Worm (Caenorhabditis elegans) whole organism, young adult: ENCODE measurements around the gene msp-63.

ENCODE experiments used
- B0336.3 ChIP-seq: fragments of 200-800 bp; sonication (Bioruptor generic); IDR thresholded peaks from 2 replicates; pipeline ENCODE4 v1.3.6; 2022; ENCODE audit warnings: missing genetic modification characterization, missing compliant biosample characterization
- F23B12.7 ChIP-seq: sonication (generic microtip); optimal IDR thresholded peaks from 2 replicates; lab custom pipeline; 2017; ENCODE audit warnings: missing genetic modification characterization, mild to moderate bottlenecking, missing compliant biosample characterization, antibody characterized with exemption, moderate library complexity; ENCODE audit not compliant: insufficient read depth
- F39B2.1 ChIP-seq: fragments of 200-800 bp; sonication (Bioruptor generic); IDR thresholded peaks from 2 replicates; pipeline ENCODE4 v1.3.6; 2022; ENCODE audit warnings: missing genetic modification reagents, missing genetic modification characterization, missing compliant biosample characterization
- F52B5.7 ChIP-seq: sonication (generic microtip); optimal IDR thresholded peaks from 2 replicates; lab custom pipeline; 2016; ENCODE audit warnings: mild to moderate bottlenecking, missing genetic modification characterization, missing compliant biosample characterization
- F55B11.4 ChIP-seq: sonication (generic microtip); optimal IDR thresholded peaks from 2 replicates; lab custom pipeline; 2016; ENCODE audit warnings: missing compliant biosample characterization, missing genetic modification characterization, borderline replicate concordance; ENCODE audit not compliant: insufficient read depth
- F57C9.4 ChIP-seq: sonication (generic microtip); optimal IDR thresholded peaks from 2 replicates; lab custom pipeline; 2017; ENCODE audit warnings: mild to moderate bottlenecking, missing genetic modification characterization, missing compliant biosample characterization
- Y53G8AR.9 ChIP-seq: fragments of 200-800 bp; sonication (Bioruptor generic); conservative IDR thresholded peaks from 2 replicates; pipeline ENCODE4 v1.3.6; 2022; ENCODE audit warnings: missing genetic modification reagents, missing genetic modification characterization, missing compliant biosample characterization
- ZK185.1 ChIP-seq: sonication (generic microtip); optimal IDR thresholded peaks from 2 replicates; lab custom pipeline; 2016; ENCODE audit warnings: mild to moderate bottlenecking, missing genetic modification characterization, missing compliant biosample characterization; ENCODE audit not compliant: poor library complexity, severe bottlenecking
- aptf-2 ChIP-seq: fragments of 200-800 bp; sonication (Bioruptor generic); conservative IDR thresholded peaks from 2 replicates; pipeline ENCODE4 v1.3.6; 2022; ENCODE audit warnings: missing genetic modification reagents, missing genetic modification characterization, missing compliant biosample characterization
- athp-1 ChIP-seq: sonication (generic microtip); optimal IDR thresholded peaks from 2 replicates; lab custom pipeline; 2017; ENCODE audit warnings: mild to moderate bottlenecking, missing genetic modification characterization, missing compliant biosample characterization
- cebp-1 ChIP-seq, 2 experiments: fragments of 200-800 bp in 1 of 2; sonication (Bioruptor generic) in 1 of 2; sonication (generic microtip) in 1 of 2; IDR thresholded peaks in 1 of 2; optimal IDR thresholded peaks in 1 of 2; 2 replicates each; pipeline versions ENCODE4 v1.3.6 to Lab custom; 2017 to 2022; ENCODE audit warnings: missing compliant biosample characterization in 2 of 2, missing genetic modification characterization in 2 of 2, mild to moderate bottlenecking in 1 of 2, missing genetic modification reagents in 1 of 2, moderate library complexity in 1 of 2
- ceh-27 ChIP-seq: fragments of 200-800 bp; sonication (Bioruptor generic); optimal IDR thresholded peaks from 2 replicates; lab custom pipeline; 2018; ENCODE audit warnings: mild to moderate bottlenecking, missing genetic modification characterization, moderate library complexity, missing compliant biosample characterization
- ceh-40 ChIP-seq: fragments of 200-800 bp; sonication (Bioruptor generic); IDR thresholded peaks from 2 replicates; pipeline ENCODE4 v1.3.6; 2022; ENCODE audit warnings: missing genetic modification characterization, missing compliant biosample characterization
- ceh-79 ChIP-seq: sonication (generic microtip); optimal IDR thresholded peaks from 2 replicates; lab custom pipeline; 2017; ENCODE audit warnings: mild to moderate bottlenecking, missing genetic modification characterization, missing compliant biosample characterization
- dox-1 ChIP-seq: fragments of 200-800 bp; sonication (Bioruptor generic); IDR thresholded peaks from 2 replicates; pipeline ENCODE4 v1.3.6; 2022; ENCODE audit warnings: missing genetic modification reagents, missing genetic modification characterization, missing compliant biosample characterization
- dpff-1 ChIP-seq: sonication (generic microtip); optimal IDR thresholded peaks from 2 replicates; lab custom pipeline; 2017; ENCODE audit warnings: mild to moderate bottlenecking, missing genetic modification characterization, missing compliant biosample characterization
- fkh-3 ChIP-seq: sonication (generic microtip); optimal IDR thresholded peaks from 2 replicates; lab custom pipeline; 2016; ENCODE audit warnings: mild to moderate bottlenecking, missing genetic modification characterization, missing compliant biosample characterization
- hmg-20 ChIP-seq: fragments of 200-800 bp; sonication (Bioruptor generic); IDR thresholded peaks from 2 replicates; pipeline ENCODE4 v1.3.6; 2022; ENCODE audit warnings: missing genetic modification reagents, missing genetic modification characterization, missing compliant biosample characterization
- hrde-1 ChIP-seq: sonication (generic microtip); optimal IDR thresholded peaks from 2 replicates; lab custom pipeline; 2016; ENCODE audit warnings: missing genetic modification characterization, mild to moderate bottlenecking, missing compliant biosample characterization, moderate library complexity, missing genotype, missing genetic modification reagents, borderline replicate concordance
- lag-1 ChIP-seq: fragments of 200-800 bp; sonication (Bioruptor generic); IDR thresholded peaks from 2 replicates; pipeline ENCODE4 v1.3.6; 2022; ENCODE audit warnings: missing genetic modification reagents, missing genetic modification characterization, missing compliant biosample characterization
- lin-26 ChIP-seq: fragments of 200-800 bp; sonication (Bioruptor generic); IDR thresholded peaks from 2 replicates; pipeline ENCODE4 v1.3.6; 2022; ENCODE audit warnings: missing genetic modification reagents, missing genetic modification characterization, missing compliant biosample characterization
- madf-10 ChIP-seq: sonication (generic microtip); optimal IDR thresholded peaks from 2 replicates; lab custom pipeline; 2016; ENCODE audit warnings: mild to moderate bottlenecking, missing genetic modification characterization, missing compliant biosample characterization
- madf-3 ChIP-seq: fragments of 200-800 bp; sonication (Bioruptor generic); IDR thresholded peaks from 2 replicates; pipeline ENCODE4 v1.3.6; 2022; ENCODE audit warnings: missing genetic modification reagents, missing genetic modification characterization, missing compliant biosample characterization
- mcd-1 ChIP-seq: fragments of 200-800 bp; sonication (Bioruptor generic); IDR thresholded peaks from 2 replicates; pipeline ENCODE4 v1.3.6; 2022; ENCODE audit warnings: missing genetic modification reagents, missing genetic modification characterization, missing compliant biosample characterization
- mes-4 ChIP-seq: sonication (generic microtip); optimal IDR thresholded peaks from 2 replicates; lab custom pipeline; 2016; ENCODE audit warnings: missing genotype, missing genetic modification characterization, missing compliant biosample characterization
- nfya-1 ChIP-seq: sonication (generic microtip); optimal IDR thresholded peaks from 2 replicates; lab custom pipeline; 2017; ENCODE audit warnings: antibody characterized with exemption, missing compliant biosample characterization, missing genetic modification characterization, borderline replicate concordance; ENCODE audit not compliant: insufficient read depth
- nfya-2 ChIP-seq: fragments of 200-800 bp; sonication (Bioruptor generic); IDR thresholded peaks from 2 replicates; pipeline ENCODE4 v1.3.6; 2022; ENCODE audit warnings: missing genetic modification reagents, missing genetic modification characterization, missing compliant biosample characterization
- nfyb-1 ChIP-seq: fragments of 200-800 bp; sonication (Bioruptor generic); IDR thresholded peaks from 2 replicates; pipeline ENCODE4 v1.3.6; 2022; ENCODE audit warnings: missing genetic modification reagents, missing genetic modification characterization, missing compliant biosample characterization
- nhr-80 ChIP-seq: sonication (generic microtip); optimal IDR thresholded peaks from 2 replicates; lab custom pipeline; 2016; ENCODE audit warnings: missing genetic modification characterization, missing compliant biosample characterization
- repo-1 ChIP-seq: sonication (generic microtip); optimal IDR thresholded peaks from 2 replicates; lab custom pipeline; 2017; ENCODE audit warnings: mild to moderate bottlenecking, missing genetic modification characterization, missing compliant biosample characterization
- sea-2 ChIP-seq: fragments of 200-800 bp; sonication (Bioruptor generic); IDR thresholded peaks from 2 replicates; pipeline ENCODE4 v1.3.6; 2022; ENCODE audit warnings: missing genetic modification characterization, missing compliant biosample characterization
- snpc-1.1 ChIP-seq: sonication (generic microtip); optimal IDR thresholded peaks from 2 replicates; lab custom pipeline; 2017; ENCODE audit warnings: missing genetic modification characterization, mild to moderate bottlenecking, missing compliant biosample characterization, antibody characterized with exemption, moderate library complexity, missing genotype, missing genetic modification reagents; ENCODE audit not compliant: insufficient read depth
- snpc-4 ChIP-seq, 5 experiments: fragments of 150-350 bp in 1 of 5; sonication (generic microtip) in 4 of 5; optimal IDR thresholded peaks; 2 replicates each; lab custom pipeline; 2014 to 2018; ENCODE audit warnings: missing genetic modification characterization in 5 of 5, missing biosample characterization in 3 of 5, antibody characterized with exemption in 2 of 5, mild to moderate bottlenecking in 2 of 5, missing compliant biosample characterization in 2 of 5, missing genotype in 2 of 5, moderate library complexity in 2 of 5, missing genetic modification reagents in 1 of 5
- somi-1 ChIP-seq: fragments of 200-800 bp; sonication (Bioruptor generic); optimal IDR thresholded peaks from 2 replicates; lab custom pipeline; 2018; ENCODE audit warnings: mild to moderate bottlenecking, missing genetic modification characterization, missing compliant biosample characterization
- xnd-1 ChIP-seq: sonication (generic microtip); optimal IDR thresholded peaks from 2 replicates; lab custom pipeline; 2016; ENCODE audit warnings: missing genotype, missing genetic modification reagents, missing genetic modification characterization, missing compliant biosample characterization
- zfh-2 ChIP-seq: fragments of 200-800 bp; sonication (Bioruptor generic); conservative IDR thresholded peaks from 2 replicates; pipeline ENCODE4 v1.3.6; 2022; ENCODE audit warnings: missing genetic modification reagents, missing genetic modification characterization, missing compliant biosample characterization
- ztf-22 ChIP-seq: fragments of 200-800 bp; sonication (Bioruptor generic); optimal IDR thresholded peaks from 2 replicates; lab custom pipeline; 2018; ENCODE audit warnings: mild to moderate bottlenecking, missing genetic modification characterization, moderate library complexity, missing compliant biosample characterization
- ztf-25 ChIP-seq: fragments of 200-800 bp; sonication (Bioruptor generic); IDR thresholded peaks from 2 replicates; pipeline ENCODE4 v1.3.6; 2022; ENCODE audit warnings: missing genetic modification reagents, missing genetic modification characterization, missing compliant biosample characterization
- ztf-3 ChIP-seq: fragments of 200-800 bp; sonication (Bioruptor generic); optimal IDR thresholded peaks from 2 replicates; lab custom pipeline; 2018; ENCODE audit warnings: mild to moderate bottlenecking, missing genetic modification characterization, missing compliant biosample characterization
- ztf-6 ChIP-seq: fragments of 200-800 bp; sonication (Bioruptor generic); IDR thresholded peaks from 2 replicates; pipeline ENCODE4 v1.3.6; 2022; ENCODE audit warnings: missing genetic modification reagents, missing genetic modification characterization, missing compliant biosample characterization

msp-63 gene

ce11 chrII:5844694-5845129, 47.5 kb upstream of the msp-63 start (continued):
- peak; percentile 98 for TF ChIP-seq F52B5.7
- TF ChIP-seq sea-2: peak; percentile 93
- peak; percentile 98 for TF ChIP-seq mcd-1 (GFP tag; lab: Robert Waterston, UW)
- peak; percentile 89 for TF ChIP-seq F39B2.1 (GFP tag; lab: Robert Waterston, UW)
- TF ChIP-seq ZK185.1 (tag; lab: Kevin White, UChicago): peak; percentile 98
- TF ChIP-seq snpc-1.1 (tag; lab: Kevin White, UChicago): peak; percentile 99
- TF ChIP-seq snpc-4 (GFP tag; optimal IDR thresholded peaks at IDR 0.05; lab: Kevin White, UChicago): peak; percentile 100
- TF ChIP-seq snpc-4 (tag; optimal IDR thresholded peaks at IDR 0.05; lab: Kevin White, UChicago): peak; percentile 100
- peak; percentile 81 for TF ChIP-seq nhr-80 (tag; lab: Kevin White, UChicago)
- TF ChIP-seq B0336.3: peak; percentile 100
- peak; percentile 94 for TF ChIP-seq hrde-1 (tag; lab: Kevin White, UChicago)
- TF ChIP-seq lin-26 (GFP tag; lab: Robert Waterston, UW): peak; percentile 96
- TF ChIP-seq Y53G8AR.9: peak; percentile 99
- TF ChIP-seq dpff-1: peak; percentile 81
- peak; percentile 98 for TF ChIP-seq somi-1
- TF ChIP-seq mes-4 (tag; lab: Kevin White, UChicago): peak; percentile 77
- peak; percentile 76; the same call in 1 of the 2 replicates for TF ChIP-seq nfya-2 (GFP tag; lab: Robert Waterston, UW)
- TF ChIP-seq F57C9.4: peak; percentile 96
- peak; percentile 80 for TF ChIP-seq ztf-25
- peak; percentile 94 for TF ChIP-seq lag-1 (GFP tag; lab: Robert Waterston, UW)
- peak; percentile 95 for TF ChIP-seq athp-1 (tag; lab: Kevin White, UChicago)
- TF ChIP-seq ceh-27: peak; percentile 99
- peak; percentile 73; the same call in 1 of the 2 replicates for TF ChIP-seq aptf-2 (GFP tag; lab: Robert Waterston, UW)
- TF ChIP-seq repo-1 (tag; lab: Kevin White, UChicago): peak; percentile 100
- TF ChIP-seq madf-3 (GFP tag; lab: Robert Waterston, UW): peak; percentile 95
- peak; percentile 99 for TF ChIP-seq dox-1 (GFP tag; lab: Robert Waterston, UW)
- no peak for TF ChIP-seq nfya-1
- peak; percentile 97 for TF ChIP-seq ceh-79 (tag; lab: Kevin White, UChicago)
- peak; percentile 71 for TF ChIP-seq xnd-1 (tag; lab: Kevin White, UChicago)
- no peak for TF ChIP-seq F55B11.4 (tag; lab: Kevin White, UChicago)

ce11 chrII:5841866-5842265, 44.6 kb upstream of the msp-63 start, which contains the start of gene nep-25:
Gene nep-25, plus strand, starts transcription at chrII:5842240.
- TF ChIP-seq ztf-6 (GFP tag; lab: Robert Waterston, UW) (no peak), F39B2.1 (GFP tag; lab: Robert Waterston, UW) (no peak), hmg-20 (GFP tag; lab: Robert Waterston, UW) (no peak), F23B12.7 (tag; lab: Kevin White, UChicago) (no peak), zfh-2 (no peak), cebp-1 (GFP tag; IDR thresholded peaks at IDR 0.05; lab: Robert Waterston, UW) (no peak), cebp-1 (tag; optimal IDR thresholded peaks at IDR 0.05; lab: Kevin White, UChicago) (no peak), ceh-40 (GFP tag; lab: Robert Waterston, UW) (no peak), fkh-3 (tag; lab: Kevin White, UChicago) (no peak), ztf-3 (no peak), nfyb-1 (GFP tag; lab: Robert Waterston, UW) (no peak), madf-10 (tag; lab: Kevin White, UChicago) (no peak), repo-1 (tag; lab: Kevin White, UChicago) (no peak), ztf-22 (GFP tag; lab: Kevin White, UChicago) (no peak)
